Worm (Caenorhabditis elegans): Measurements from ENCODE around the gene che-12.

che-12 gene

ce11 chrV:10297099-10297498 lies 10.1 kb downstream of the che-12 start, which contains the start of gene B0024.4:
Gene B0024.4 (plus strand): TSS chrV:10297399.
- no peak for TF ChIP-seq D1046.2 (GFP tag; IDR thresholded peaks at IDR 0.05)
- TF ChIP-seq duxl-1 (tag; optimal IDR thresholded peaks at IDR 0.05; ENCODE audit: poor library complexity): no peak
- TF ChIP-seq nhr-42 (GFP tag; IDR thresholded peaks at IDR 0.05): no peak
- no peak for TF ChIP-seq dpl-1 (GFP tag; optimal IDR thresholded peaks at IDR 0.05)
- TF ChIP-seq unc-62 (GFP tag; optimal IDR thresholded peaks at IDR 0.05 in 1 of 2): peak in 1 of 2 experiments; percentile 20
- no peak for TF ChIP-seq unc-62 (tag; optimal IDR thresholded peaks at IDR 0.05)
- TF ChIP-seq pqm-1 (tag; optimal IDR thresholded peaks at IDR 0.05): peak; percentile 15
- TF ChIP-seq ces-1 (GFP tag; optimal IDR thresholded peaks at IDR 0.05): no peak
- TF ChIP-seq fkh-10 (GFP tag; optimal IDR thresholded peaks at IDR 0.05): no peak

ce11 chrV:10294549-10294948 lies 12.6 kb downstream of the che-12 start, which contains the start of gene col-150:
Gene col-150 (minus strand): TSS chrV:10294649.
- TF ChIP-seq daf-19 (GFP tag; conservative IDR thresholded peaks at IDR 0.05): no peak
- TF ChIP-seq zip-11 (GFP tag; IDR thresholded peaks at IDR 0.05): no peak
- no peak for TF ChIP-seq Y75B8A.6 (GFP tag; IDR thresholded peaks at IDR 0.05)
- TF ChIP-seq ceh-20 (GFP tag; IDR thresholded peaks at IDR 0.05): no peak
- TF ChIP-seq nhr-42 (GFP tag; IDR thresholded peaks at IDR 0.05): no peak
- TF ChIP-seq ceh-62 (tag; optimal IDR thresholded peaks at IDR 0.05): no peak
- no peak for TF ChIP-seq Y48G9A.11 (GFP tag; IDR thresholded peaks at IDR 0.05)
- TF ChIP-seq nhr-237 (tag; optimal IDR thresholded peaks at IDR 0.05): no peak
- TF ChIP-seq snpc-1.2 (GFP tag; IDR thresholded peaks at IDR 0.05): no peak
- no peak for TF ChIP-seq spr-1 (tag; optimal IDR thresholded peaks at IDR 0.05)
- TF ChIP-seq nhr-76 (tag; optimal IDR thresholded peaks at IDR 0.05): no peak
- TF ChIP-seq F37D6.2 (tag; optimal IDR thresholded peaks at IDR 0.05): no peak
- no peak for TF ChIP-seq zag-1 (tag; optimal IDR thresholded peaks at IDR 0.05)
- TF ChIP-seq mxl-2 (GFP tag; conservative IDR thresholded peaks at IDR 0.05): no peak
- TF ChIP-seq ztf-11 (tag; optimal IDR thresholded peaks at IDR 0.05): no peak
- TF ChIP-seq T26A8.4 (GFP tag; IDR thresholded peaks at IDR 0.05): no peak
- TF ChIP-seq lin-13 (GFP tag; optimal IDR thresholded peaks at IDR 0.05): no peak
- no peak for TF ChIP-seq lin-39 (tag; optimal IDR thresholded peaks at IDR 0.05)

ce11 chrV:10292819-10293357 lies 14.3 kb downstream of the che-12 start, which contains the start of gene col-149:
Gene col-149 (minus strand): TSS chrV:10292869.
- TF ChIP-seq aha-1 (tag) (peak; percentile 26), nhr-76 (tag; optimal IDR thresholded peaks at IDR 0.05) (no peak), lin-15B (tag; optimal IDR thresholded peaks at IDR 0.05) (no peak), D1046.2 (GFP tag; IDR thresholded peaks at IDR 0.05) (peak; percentile 6; the same call in 1 of the 2 replicates), pqm-1 (tag; optimal IDR thresholded peaks at IDR 0.05) (peak; percentile 66), cey-2 (tag; optimal IDR thresholded peaks at IDR 0.05; ENCODE audit: borderline replicate concordance, insufficient read depth) (peak; percentile 3), hlh-11 (tag; optimal IDR thresholded peaks at IDR 0.05) (peak; percentile 51), dmd-9 (GFP tag; IDR thresholded peaks at IDR 0.05) (no peak), mxl-3 (GFP tag; optimal IDR thresholded peaks at IDR 0.05) (peak; percentile 59), lin-13 (GFP tag; optimal IDR thresholded peaks at IDR 0.05) (no peak), unc-62 (GFP tag; optimal IDR thresholded peaks at IDR 0.05 in 1 of 2) (peak in 1 of 2 experiments; percentile 62), unc-62 (tag; optimal IDR thresholded peaks at IDR 0.05) (no peak), nhr-28 (tag; optimal IDR thresholded peaks at IDR 0.05) (peak; percentile 81)

- TF ChIP-seq ZK546.5 (tag; optimal IDR thresholded peaks at IDR 0.05) (no peak), dmd-8 (GFP tag; IDR thresholded peaks at IDR 0.05) (no peak), set-16 (GFP tag; IDR thresholded peaks at IDR 0.05) (peak; percentile 76; the same call in 1 of the 2 replicates), F10B5.3 (tag; optimal IDR thresholded peaks at IDR 0.05) (no peak), mdl-1 (tag; optimal IDR thresholded peaks at IDR 0.05) (no peak), aha-1 (tag) (peak; percentile 14), T20F7.1 (GFP tag; optimal IDR thresholded peaks at IDR 0.05) (no peak), nhr-111 (GFP tag; optimal IDR thresholded peaks at IDR 0.05) (no peak), egl-43 (GFP tag; IDR thresholded peaks at IDR 0.05) (no peak), zfp-2 (tag; optimal IDR thresholded peaks at IDR 0.05) (no peak), nhr-102 (tag; optimal IDR thresholded peaks at IDR 0.05) (no peak), spr-3 (GFP tag; optimal IDR thresholded peaks at IDR 0.05) (no peak)
These were observed 15.3 kb downstream of the che-12 start for ce11 chrV:10291848-10292247.

All from whole organism, L4 larva.